Worm (Caenorhabditis elegans): ENCODE measurements around the gene dnj-2.

Gene dnj-2

ce11 chrIV:11298154-11299086, 15.4 kb downstream of the dnj-2 start, which contains the start of the genes B0035.15 and dnj-1 (continued):
- TF ChIP-seq nhr-120 (GFP tag; IDR thresholded peaks at IDR 0.05) = no peak
- TF ChIP-seq tbx-9 (tag; optimal IDR thresholded peaks at IDR 0.05; ENCODE audit: borderline replicate concordance) = no peak
- TF ChIP-seq ZK185.1 (tag; optimal IDR thresholded peaks at IDR 0.05; ENCODE audit: poor library complexity, severe bottlenecking) = no peak
- TF ChIP-seq ztf-25 (GFP tag; IDR thresholded peaks at IDR 0.05) = no peak
- peak; percentile 78 for TF ChIP-seq madf-6 (GFP tag; IDR thresholded peaks at IDR 0.05)
- TF ChIP-seq F57C9.4 (tag; optimal IDR thresholded peaks at IDR 0.05) = no peak
- TF ChIP-seq aptf-2 (GFP tag; conservative IDR thresholded peaks at IDR 0.05) = no peak
- TF ChIP-seq nfya-2 (GFP tag; IDR thresholded peaks at IDR 0.05) = no peak
- no peak for TF ChIP-seq egl-44 (GFP tag; IDR thresholded peaks at IDR 0.05)
- no peak for TF ChIP-seq F10E7.11 (tag; optimal IDR thresholded peaks at IDR 0.05)
- TF ChIP-seq sea-2 (GFP tag; IDR thresholded peaks at IDR 0.05) = no peak
- TF ChIP-seq hmg-1.2 (GFP tag; IDR thresholded peaks at IDR 0.05) = peak; percentile 30; the same call in 1 of the 2 replicates
- no peak for TF ChIP-seq ceh-58 (GFP tag; IDR thresholded peaks at IDR 0.05)
- TF ChIP-seq mxl-1 (tag; optimal IDR thresholded peaks at IDR 0.05) = no peak
- no peak for TF ChIP-seq ekl-4 (GFP tag; IDR thresholded peaks at IDR 0.05)
- TF ChIP-seq F23B12.7 (tag; optimal IDR thresholded peaks at IDR 0.05; ENCODE audit: insufficient read depth) = no peak
- no peak for TF ChIP-seq ztf-6 (GFP tag; IDR thresholded peaks at IDR 0.05)
- TF ChIP-seq F33H1.4 (GFP tag; IDR thresholded peaks at IDR 0.05) = peak; percentile 81
- TF ChIP-seq mel-28 (tag; optimal IDR thresholded peaks at IDR 0.05; ENCODE audit: borderline replicate concordance) = no peak
- TF ChIP-seq lin-40 (tag; optimal IDR thresholded peaks at IDR 0.05) = peak; percentile 19
- no peak for TF ChIP-seq nhr-90 (tag; optimal IDR thresholded peaks at IDR 0.05)
- TF ChIP-seq nfya-1 (tag; optimal IDR thresholded peaks at IDR 0.05; ENCODE audit: borderline replicate concordance, insufficient read depth) = no peak
- no peak for TF ChIP-seq rcor-1 (GFP tag; IDR thresholded peaks at IDR 0.05)
- TF ChIP-seq D2030.7 (GFP tag; IDR thresholded peaks at IDR 0.05) = 0 out of 2 replicates have a peak, but pooled peaks have one; percentile 19
- no peak for TF ChIP-seq lag-1 (GFP tag; IDR thresholded peaks at IDR 0.05)
- TF ChIP-seq F55B11.4 (tag; optimal IDR thresholded peaks at IDR 0.05; ENCODE audit: borderline replicate concordance, insufficient read depth) = no peak
- no peak for TF ChIP-seq aptf-3 (GFP tag; IDR thresholded peaks at IDR 0.05)
- TF ChIP-seq ztf-28 (GFP tag; IDR thresholded peaks at IDR 0.05) = no peak
- no peak for TF ChIP-seq hlh-12 (tag; optimal IDR thresholded peaks at IDR 0.05)
- no peak for TF ChIP-seq Y79H2A.3 (GFP tag; conservative IDR thresholded peaks at IDR 0.05)
- peak; percentile 82 for TF ChIP-seq lsl-1 (GFP tag; optimal IDR thresholded peaks at IDR 0.05)
- TF ChIP-seq Y53F4B.3 (GFP tag; IDR thresholded peaks at IDR 0.05) = no peak
- TF ChIP-seq mcd-1 (GFP tag; IDR thresholded peaks at IDR 0.05) = peak; percentile 68
- no peak for TF ChIP-seq F39B2.1 (GFP tag; IDR thresholded peaks at IDR 0.05)
- no peak for TF ChIP-seq bed-1 (GFP tag; IDR thresholded peaks at IDR 0.05)
- TF ChIP-seq ceh-100 (GFP tag; IDR thresholded peaks at IDR 0.05) = no peak
- peak; percentile 69 for TF ChIP-seq xnd-1 (tag; optimal IDR thresholded peaks at IDR 0.05)
- no peak for TF ChIP-seq Y53G8AR.9 (GFP tag; conservative IDR thresholded peaks at IDR 0.05)
- TF ChIP-seq akir-1 (GFP tag; optimal IDR thresholded peaks at IDR 0.05) = no peak
- TF ChIP-seq die-1 (tag; optimal IDR thresholded peaks at IDR 0.05) = no peak
- TF ChIP-seq zim-3 (tag; optimal IDR thresholded peaks at IDR 0.05) = no peak
- no peak for TF ChIP-seq sdz-38 (tag; optimal IDR thresholded peaks at IDR 0.05)
- TF ChIP-seq snpc-1.3 (tag; optimal IDR thresholded peaks at IDR 0.05; ENCODE audit: insufficient read depth) = no peak
- TF ChIP-seq F57A8.1 (GFP tag; optimal IDR thresholded peaks at IDR 0.05) = no peak
- no peak for TF ChIP-seq hmg-20 (GFP tag; IDR thresholded peaks at IDR 0.05)
- TF ChIP-seq B0019.2 (GFP tag; conservative IDR thresholded peaks at IDR 0.05) = no peak
- TF ChIP-seq K12H6.12 (tag; optimal IDR thresholded peaks at IDR 0.05) = no peak
